Worm (Caenorhabditis elegans) whole organism, late embryonic: ENCODE data around the gene F15E6.10.

Experiments used
- C08G9.2 ChIP-seq: sonication (generic microtip); optimal IDR thresholded peaks from 2 replicates; lab custom pipeline; 2016; ENCODE audit warnings: mild to moderate bottlenecking, missing genetic modification characterization, moderate library complexity, missing compliant biosample characterization
- F13H6.1 ChIP-seq: sonication (generic microtip); optimal IDR thresholded peaks from 2 replicates; lab custom pipeline; 2016; ENCODE audit warnings: missing genetic modification characterization, missing compliant biosample characterization
- ceh-31 ChIP-seq: sonication (generic microtip); optimal IDR thresholded peaks from 2 replicates; lab custom pipeline; 2016; ENCODE audit warnings: missing genetic modification characterization, missing compliant biosample characterization
- ceh-45 ChIP-seq: fragments of 200-800 bp; sonication (Bioruptor generic); IDR thresholded peaks from 2 replicates; pipeline ENCODE4 v1.3.6; 2022; ENCODE audit warnings: missing genetic modification reagents, missing genetic modification characterization, missing compliant biosample characterization
- ceh-48 ChIP-seq: sonication (generic microtip); optimal IDR thresholded peaks from 2 replicates; lab custom pipeline; 2016; ENCODE audit warnings: missing genetic modification characterization, inconsistent platforms, missing compliant biosample characterization
- hlh-30 ChIP-seq: sonication (generic microtip); optimal IDR thresholded peaks from 2 replicates; lab custom pipeline; 2017; ENCODE audit warnings: antibody characterized with exemption, missing genetic modification characterization, missing compliant biosample characterization; ENCODE audit not compliant: insufficient read depth
- lin-11 ChIP-seq: fragments of 200-800 bp; sonication (Bioruptor generic); optimal IDR thresholded peaks from 2 replicates; lab custom pipeline; 2018; ENCODE audit warnings: mild to moderate bottlenecking, missing genetic modification characterization, missing compliant biosample characterization
- pat-9 ChIP-seq: fragments of 200-800 bp; sonication (Bioruptor generic); optimal IDR thresholded peaks from 2 replicates; lab custom pipeline; 2018; ENCODE audit warnings: mild to moderate bottlenecking, missing genetic modification characterization, moderate library complexity, missing compliant biosample characterization

DNA sequence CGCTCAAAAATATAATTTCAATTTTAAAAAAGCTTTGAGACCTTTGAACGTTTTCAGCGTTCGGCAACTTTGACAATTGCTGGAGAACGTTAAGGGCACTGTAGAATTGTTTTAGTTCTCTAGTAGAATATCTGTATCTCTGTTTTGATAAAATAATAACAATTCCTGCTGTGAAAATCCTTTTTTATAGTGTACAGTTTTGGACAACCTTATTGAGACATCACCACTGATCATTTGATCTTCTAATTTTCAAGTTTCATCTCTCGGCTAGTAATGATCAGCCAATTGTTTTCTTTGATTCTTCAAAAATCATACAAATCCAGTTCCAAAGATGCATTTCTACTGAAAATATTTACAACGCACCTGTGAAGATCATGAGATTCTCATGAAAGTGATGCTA, at the start of gene F15E6.10:
- TF ChIP-seq C08G9.2 (tag; lab: Kevin White, UChicago) (no peak), ceh-45 (GFP tag; lab: Robert Waterston, UW) (no peak), lin-11 (tag; lab: Kevin White, UChicago) (no peak), ceh-48 (tag; lab: Kevin White, UChicago) (no peak), hlh-30 (tag; lab: Kevin White, UChicago) (no peak), ceh-31 (tag; lab: Kevin White, UChicago) (no peak), pat-9 (tag; lab: Kevin White, UChicago) (no peak), F13H6.1 (no peak)
